Fruit fly (Drosophila melanogaster): Measurements from ENCODE around the gene deltaCOP.

DNA sequence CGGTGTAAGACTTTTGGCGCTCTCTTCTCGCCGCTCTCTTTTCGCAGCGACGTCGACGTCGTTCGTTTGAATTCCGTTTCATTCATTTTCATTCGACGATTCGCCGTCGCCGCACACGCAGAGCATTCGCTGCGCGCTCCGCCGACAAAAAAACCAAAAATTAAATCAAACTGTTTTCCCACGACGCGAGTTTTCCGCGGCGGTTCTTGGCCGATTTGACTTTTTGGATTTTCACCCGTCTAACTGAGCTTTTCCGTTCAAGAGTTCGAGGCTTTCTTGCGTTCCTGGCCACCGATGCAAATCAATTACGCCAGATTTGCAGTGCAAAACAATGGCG, 30.4 kb downstream of the deltaCOP start:
- TF ChIP-seq OdsH (GFP tag; optimal IDR thresholded peaks at IDR 0.05) (no peak), sage (GFP tag; optimal IDR thresholded peaks at IDR 0.05) (no peak), Vsx2 (GFP tag; optimal IDR thresholded peaks at IDR 0.05; ENCODE audit: partially characterized antibody) (no peak), pan (optimal IDR thresholded peaks at IDR 0.05) (no peak), foxo (GFP tag; optimal IDR thresholded peaks at IDR 0.05) (no peak), jim (GFP tag; optimal IDR thresholded peaks at IDR 0.05) (no peak), HLH106 (tag; optimal IDR thresholded peaks at IDR 0.05) (no peak), Abd-B (GFP tag; optimal IDR thresholded peaks at IDR 0.05) (no peak), CG32264 (GFP tag; optimal IDR thresholded peaks at IDR 0.05) (no peak), Hnf4 (GFP tag; optimal IDR thresholded peaks at IDR 0.05) (no peak), psq (GFP tag; optimal IDR thresholded peaks at IDR 0.05) (no peak), ey (GFP tag; optimal IDR thresholded peaks at IDR 0.05) (no peak), Dfd (GFP tag; optimal IDR thresholded peaks at IDR 0.05) (no peak), tai (GFP tag; optimal IDR thresholded peaks at IDR 0.05) (no peak)

All from whole organism, wandering third instar larva.